Worm (Caenorhabditis elegans): ENCODE results near the gene F23F1.5.

ce11 chrII:6349-6748 lies 25.0 kb downstream of the F23F1.5 start, which contains the start of gene osta-1:
- TF ChIP-seq ztf-29 (GFP tag; IDR thresholded peaks at IDR 0.05) (no peak), ref-1 (GFP tag; conservative IDR thresholded peaks at IDR 0.05) (no peak)

Data from whole organism, midembryonic.